Worm (Caenorhabditis elegans) whole organism, L3 larva: Measurements from ENCODE around the gene T22E5.6.

Experiments used
- ZK546.5 ChIP-seq: sonication (generic microtip); optimal IDR thresholded peaks from 2 replicates; lab custom pipeline; 2017; ENCODE audit warnings: missing biosample characterization, missing genetic modification characterization
- aly-2 ChIP-seq: fragments of 150-350 bp; optimal IDR thresholded peaks from 2 replicates; lab custom pipeline; 2014; ENCODE audit warnings: missing biosample characterization, missing genetic modification characterization
- ama-1 ChIP-seq: fragments of 150-350 bp; optimal IDR thresholded peaks from 2 replicates; lab custom pipeline; 2018
- ceh-28 ChIP-seq: fragments of 150-350 bp; optimal IDR thresholded peaks from 2 replicates; lab custom pipeline; 2014; ENCODE audit warnings: missing biosample characterization, missing genetic modification reagents, missing genetic modification characterization
- ceh-9 ChIP-seq: sonication (generic microtip); optimal IDR thresholded peaks from 2 replicates; lab custom pipeline; 2018; ENCODE audit warnings: missing biosample characterization, missing genetic modification characterization
- daf-12 ChIP-seq: fragments of 150-350 bp; optimal IDR thresholded peaks from 2 replicates; lab custom pipeline; 2014; ENCODE audit warnings: missing biosample characterization, missing genetic modification reagents, missing genetic modification characterization
- egl-5 ChIP-seq: fragments of 150-350 bp; optimal IDR thresholded peaks from 2 replicates; lab custom pipeline; 2017; ENCODE audit warnings: missing biosample characterization, missing genetic modification reagents, missing genetic modification characterization, inconsistent platforms
- elt-1 ChIP-seq: fragments of 150-350 bp; optimal IDR thresholded peaks from 2 replicates; lab custom pipeline; 2014; ENCODE audit warnings: missing biosample characterization, missing genetic modification characterization
- elt-2 ChIP-seq: sonication (generic microtip); optimal IDR thresholded peaks from 2 replicates; lab custom pipeline; 2016; ENCODE audit warnings: missing genetic modification reagents, mild to moderate bottlenecking, missing genetic modification characterization, missing compliant biosample characterization
- elt-3 ChIP-seq, 3 experiments: fragments of 150-350 bp in 1 of 3; sonication (generic microtip) in 2 of 3; optimal IDR thresholded peaks; 2 replicates in 2 of 3; 4 replicates in 1 of 3; lab custom pipeline; 2014 to 2017; ENCODE audit warnings: missing biosample characterization in 3 of 3, missing genetic modification characterization in 3 of 3
- eor-1 ChIP-seq, 2 experiments: fragments of 150-350 bp; optimal IDR thresholded peaks; 2 replicates each; lab custom pipeline; 2014 to 2018; ENCODE audit warnings: missing biosample characterization in 2 of 2, missing genetic modification characterization in 2 of 2
- fkh-2 ChIP-seq: fragments of 150-350 bp; optimal IDR thresholded peaks from 2 replicates; lab custom pipeline; 2014; ENCODE audit warnings: missing biosample characterization, missing genetic modification reagents, missing genetic modification characterization
- fos-1 ChIP-seq: fragments of 150-350 bp; optimal IDR thresholded peaks from 2 replicates; lab custom pipeline; 2014; ENCODE audit warnings: missing biosample characterization, missing genetic modification characterization
- hmg-11 ChIP-seq: sonication (generic microtip); optimal IDR thresholded peaks from 2 replicates; lab custom pipeline; 2016; ENCODE audit warnings: missing genetic modification characterization, missing compliant biosample characterization
- lin-15B ChIP-seq: fragments of 150-350 bp; optimal IDR thresholded peaks from 2 replicates; lab custom pipeline; 2014; ENCODE audit warnings: missing biosample characterization, missing genetic modification characterization
- lin-39 ChIP-seq: fragments of 150-350 bp; optimal IDR thresholded peaks from 2 replicates; lab custom pipeline; 2018; ENCODE audit warnings: missing biosample characterization, missing genetic modification reagents, missing genetic modification characterization
- lsy-12 ChIP-seq: sonication (generic microtip); optimal IDR thresholded peaks from 2 replicates; lab custom pipeline; 2016; ENCODE audit warnings: mild to moderate bottlenecking, missing genetic modification characterization, missing compliant biosample characterization
- mdl-1 ChIP-seq: fragments of 150-350 bp; optimal IDR thresholded peaks from 2 replicates; lab custom pipeline; 2014; ENCODE audit warnings: missing biosample characterization, missing genetic modification characterization
- mml-1 ChIP-seq: fragments of 150-350 bp; sonication (generic microtip); optimal IDR thresholded peaks from 3 replicates; lab custom pipeline; 2014; ENCODE audit warnings: missing biosample characterization, missing genetic modification characterization
- nfya-1 ChIP-seq: sonication (generic microtip); optimal IDR thresholded peaks from 2 replicates; lab custom pipeline; 2017; ENCODE audit warnings: missing genetic modification characterization, mild to moderate bottlenecking, missing compliant biosample characterization, antibody characterized with exemption, moderate library complexity; ENCODE audit not compliant: insufficient read depth
- nhr-12 ChIP-seq: fragments of 150-350 bp; optimal IDR thresholded peaks from 2 replicates; lab custom pipeline; 2014; ENCODE audit warnings: missing biosample characterization, missing genetic modification characterization
- nhr-23 ChIP-seq: fragments of 150-350 bp; optimal IDR thresholded peaks from 2 replicates; lab custom pipeline; 2014; ENCODE audit warnings: missing biosample characterization, missing genetic modification reagents, missing genetic modification characterization
- nhr-237 ChIP-seq: fragments of 150-350 bp; optimal IDR thresholded peaks from 2 replicates; lab custom pipeline; 2014; ENCODE audit warnings: missing biosample characterization, missing genetic modification characterization
- nhr-25 ChIP-seq: sonication (generic microtip); optimal IDR thresholded peaks from 2 replicates; lab custom pipeline; 2017; ENCODE audit warnings: missing biosample characterization, missing genetic modification characterization
- nhr-28 ChIP-seq: fragments of 150-350 bp; optimal IDR thresholded peaks from 2 replicates; lab custom pipeline; 2014; ENCODE audit warnings: missing biosample characterization, missing genetic modification characterization
- pqm-1 ChIP-seq: fragments of 150-350 bp; optimal IDR thresholded peaks from 2 replicates; lab custom pipeline; 2017; ENCODE audit warnings: missing biosample characterization, missing genetic modification characterization, inconsistent platforms
- skn-1 ChIP-seq: fragments of 150-350 bp; optimal IDR thresholded peaks from 2 replicates; lab custom pipeline; 2014; ENCODE audit warnings: missing biosample characterization, missing genetic modification characterization
- snpc-4 ChIP-seq: fragments of 150-350 bp; optimal IDR thresholded peaks from 2 replicates; lab custom pipeline; 2014; ENCODE audit warnings: missing biosample characterization, missing genetic modification characterization
- tbx-2 ChIP-seq: sonication (generic microtip); optimal IDR thresholded peaks from 2 replicates; lab custom pipeline; 2016; ENCODE audit warnings: mild to moderate bottlenecking, missing genetic modification characterization, missing compliant biosample characterization
- unc-39 ChIP-seq: sonication (generic microtip); optimal IDR thresholded peaks from 4 replicates; lab custom pipeline; 2017; ENCODE audit warnings: missing biosample characterization, missing genetic modification characterization
- unc-62 ChIP-seq: fragments of 150-350 bp; sonication (generic microtip); optimal IDR thresholded peaks from 4 replicates; lab custom pipeline; 2014; ENCODE audit warnings: missing biosample characterization, missing genetic modification reagents, missing genetic modification characterization
- zag-1 ChIP-seq: fragments of 150-350 bp; optimal IDR thresholded peaks from 2 replicates; lab custom pipeline; 2014; ENCODE audit warnings: missing biosample characterization, missing genetic modification characterization
- ztf-11 ChIP-seq: fragments of 150-350 bp; optimal IDR thresholded peaks from 2 replicates; lab custom pipeline; 2014; ENCODE audit warnings: missing biosample characterization, missing genetic modification characterization

The T22E5.6 gene

DNA sequence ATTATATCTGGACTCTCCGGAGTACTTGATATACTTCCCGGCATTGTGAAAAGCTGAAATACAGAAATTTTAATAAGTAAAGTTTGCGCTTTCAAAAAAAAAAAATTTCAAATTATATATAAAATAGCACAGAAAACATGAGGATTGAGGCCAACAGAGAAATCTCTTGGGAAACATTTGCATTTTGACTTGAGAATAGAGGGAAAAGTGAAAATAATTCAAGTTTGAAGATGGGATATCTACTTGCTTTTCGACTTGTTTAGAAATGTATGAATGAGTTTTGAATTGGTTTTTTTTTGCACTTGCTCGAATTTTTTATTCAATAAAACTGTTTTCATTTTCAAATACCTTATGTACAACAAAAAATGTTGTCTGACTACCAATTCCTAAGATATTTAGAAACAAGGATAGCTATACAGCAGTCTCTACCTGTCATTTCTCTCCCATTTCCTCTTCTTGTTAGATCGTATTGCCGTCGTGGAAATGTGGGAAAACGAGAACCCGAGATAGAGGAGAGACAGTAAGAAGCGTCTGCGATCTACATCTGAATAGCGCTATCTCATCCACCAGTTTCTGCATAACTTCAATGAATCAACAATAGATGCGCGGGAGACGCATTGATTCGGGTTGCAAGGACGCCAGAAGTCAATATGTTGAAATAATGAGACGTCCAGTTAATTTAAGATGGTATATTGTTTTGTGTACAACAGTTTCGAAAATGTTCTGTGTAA is at the start of gene T22E5.6:
Gene T22E5.6 (minus strand): TSS at position 51 of the 731 bp plus-strand sequence.
- TF ChIP-seq nhr-25 (peak; percentile 63), nhr-237 (tag; lab: Kevin White, UChicago) (no peak), nhr-23 (tag; lab: Kevin White, UChicago) (peak; percentile 43), elt-3 (tag; optimal IDR thresholded peaks at IDR 0.05; lab: Kevin White, UChicago) (peak in 1 of 3 experiments; percentile 48), nhr-28 (tag; lab: Kevin White, UChicago) (no peak)
- TF ChIP-seq, all 47 proteins: peak for 3

DNA sequence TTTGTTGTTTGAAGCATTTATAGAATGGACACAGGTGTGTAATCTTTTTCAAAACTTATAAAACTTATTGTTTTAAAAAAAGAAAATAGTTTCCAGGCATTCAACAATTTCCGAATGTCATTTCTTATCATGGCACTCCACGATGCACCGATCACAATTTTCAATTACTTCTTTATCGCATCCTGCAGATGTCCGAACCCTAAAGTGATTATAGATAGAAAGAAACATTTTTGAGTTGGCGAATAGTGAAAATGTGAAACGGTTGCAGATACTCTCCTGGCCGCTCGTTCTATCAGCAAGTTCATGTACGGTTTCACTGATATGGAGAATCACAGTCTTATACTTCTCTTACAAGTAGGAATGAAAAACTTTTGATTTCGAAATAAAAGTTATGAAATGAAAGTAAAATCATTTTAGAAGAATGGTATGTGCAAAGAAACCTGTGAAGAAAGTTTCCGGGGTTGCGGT is 46.8 kb upstream of the T22E5.6 start, which contains the start of gene C15B12.2:
Gene C15B12.2 (plus strand): TSS at position 418 of the 468 bp plus-strand sequence.
- TF ChIP-seq elt-2 (tag; lab: Kevin White, UChicago) (peak; percentile 82), ceh-28 (tag; lab: Kevin White, UChicago) (no peak)

DNA sequence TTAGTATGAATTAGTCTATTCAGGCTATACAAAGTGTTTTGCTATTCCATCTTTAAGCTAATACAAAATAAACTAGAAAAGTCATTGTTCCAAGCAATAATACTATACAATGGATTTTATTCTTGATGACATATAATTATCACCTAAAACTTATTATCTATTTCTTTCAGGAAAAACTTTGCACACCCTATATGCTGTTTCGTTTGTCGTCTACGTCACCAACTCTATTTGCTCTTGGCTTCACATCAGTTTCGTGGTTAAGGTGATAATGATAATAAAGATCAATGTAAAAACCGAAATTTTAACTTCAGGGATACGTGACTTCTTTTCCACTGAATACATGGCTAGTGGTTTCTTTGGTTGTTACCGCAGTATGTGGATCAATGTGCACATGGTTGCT is 46.3 kb upstream of the T22E5.6 start:
- TF ChIP-seq mml-1 (tag; lab: Kevin White, UChicago) = no peak
- TF ChIP-seq mdl-1 (tag; lab: Kevin White, UChicago) = no peak
- TF ChIP-seq elt-2 (tag; lab: Kevin White, UChicago) = peak; percentile 29
- TF ChIP-seq pqm-1 (tag; lab: Kevin White, UChicago) = peak; percentile 33
- no peak for TF ChIP-seq unc-39 (tag; lab: Kevin White, UChicago)
- TF ChIP-seq eor-1 (tag; optimal IDR thresholded peaks at IDR 0.05; lab: Kevin White, UChicago) = no peak

- TF ChIP-seq fos-1 (tag; lab: Kevin White, UChicago) (no peak), nhr-237 (tag; lab: Kevin White, UChicago) (no peak), ama-1 (lab: Kevin White, UChicago) (no peak), elt-2 (tag; lab: Kevin White, UChicago) (no peak), ZK546.5 (tag; lab: Kevin White, UChicago) (no peak), eor-1 (tag; optimal IDR thresholded peaks at IDR 0.05; lab: Kevin White, UChicago) (no peak), lin-39 (tag; lab: Kevin White, UChicago) (no peak), ceh-9 (tag; lab: Kevin White, UChicago) (no peak), pqm-1 (tag; lab: Kevin White, UChicago) (no peak), nhr-28 (tag; lab: Kevin White, UChicago) (no peak), unc-62 (no peak), hmg-11 (tag; lab: Kevin White, UChicago) (no peak), tbx-2 (tag; lab: Kevin White, UChicago) (no peak), ceh-28 (tag; lab: Kevin White, UChicago) (no peak), aly-2 (no peak), fkh-2 (tag; lab: Kevin White, UChicago) (no peak), egl-5 (tag; lab: Kevin White, UChicago) (no peak), nhr-25 (no peak), unc-39 (tag; lab: Kevin White, UChicago) (no peak), elt-1 (tag; lab: Kevin White, UChicago) (no peak)
Observed at ce11 chrX:6461729-6462128, 45.5 kb upstream of the T22E5.6 start, which contains the start of gene K04E7.1. K04E7.1 (plus strand) TSS chrX:6462029.

DNA sequence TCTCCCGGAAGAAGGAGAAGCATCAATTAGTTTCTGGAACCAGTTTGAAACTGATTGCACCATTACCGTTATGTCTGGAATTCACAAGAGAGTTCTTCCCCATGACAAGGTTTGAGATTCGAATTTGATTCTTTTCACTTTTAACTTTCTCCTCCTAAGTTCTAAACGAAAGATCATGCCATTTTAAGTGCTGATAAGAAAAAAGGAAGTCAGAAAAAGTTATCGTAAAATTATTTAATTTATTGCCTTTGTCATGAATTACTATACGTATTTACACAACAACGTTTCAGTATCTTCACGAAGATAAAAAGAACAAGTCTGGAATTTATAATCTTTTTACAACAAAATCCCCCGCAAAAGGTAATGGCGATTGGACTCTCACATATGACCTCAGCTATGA is 43.9 kb upstream of the T22E5.6 start:
- no peak for TF ChIP-seq nhr-12 (tag; lab: Kevin White, UChicago)
- TF ChIP-seq ama-1 (lab: Kevin White, UChicago) = no peak
- TF ChIP-seq elt-2 (tag; lab: Kevin White, UChicago) = peak; percentile 53
- TF ChIP-seq lin-15B = no peak
- no peak for TF ChIP-seq zag-1 (tag; lab: Kevin White, UChicago)
- no peak for TF ChIP-seq lin-39 (tag; lab: Kevin White, UChicago)
- no peak for TF ChIP-seq lsy-12 (tag; lab: Kevin White, UChicago)
- TF ChIP-seq skn-1 (tag; lab: Kevin White, UChicago) = no peak
- TF ChIP-seq pqm-1 (tag; lab: Kevin White, UChicago) = peak; percentile 70

DNA sequence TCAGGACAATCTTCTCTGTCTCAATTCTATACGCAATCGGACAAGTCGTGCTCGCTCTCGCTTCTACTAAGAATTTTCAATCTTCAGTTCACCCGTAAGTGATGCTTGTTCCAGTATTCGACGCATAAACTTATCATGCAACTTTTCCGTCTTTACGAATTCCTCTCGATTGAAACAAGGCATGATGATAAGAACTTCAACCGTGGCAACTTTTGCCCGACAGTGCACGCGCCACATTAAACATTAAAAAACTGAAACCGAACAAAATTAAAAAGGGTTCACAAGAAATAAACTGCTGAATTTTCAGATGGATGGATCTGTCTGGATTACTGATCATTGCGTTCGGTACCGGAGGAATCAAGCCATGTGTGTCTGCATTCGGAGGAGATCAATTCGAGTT is 42.3 kb upstream of the T22E5.6 start:
- TF ChIP-seq nhr-28 (tag; lab: Kevin White, UChicago) = no peak
- no peak for TF ChIP-seq elt-2 (tag; lab: Kevin White, UChicago)
- TF ChIP-seq pqm-1 (tag; lab: Kevin White, UChicago) = no peak
- TF ChIP-seq ztf-11 (tag; lab: Kevin White, UChicago) = no peak
- TF ChIP-seq elt-3 (tag; optimal IDR thresholded peaks at IDR 0.05; lab: Kevin White, UChicago) = no peak
- no peak for TF ChIP-seq lsy-12 (tag; lab: Kevin White, UChicago)
- no peak for TF ChIP-seq nfya-1 (tag; lab: Kevin White, UChicago)
- TF ChIP-seq mdl-1 (tag; lab: Kevin White, UChicago) = no peak
- TF ChIP-seq daf-12 (tag; lab: Kevin White, UChicago) = no peak
- no peak for TF ChIP-seq unc-62
- no peak for TF ChIP-seq snpc-4 (tag; lab: Kevin White, UChicago)
- TF ChIP-seq ceh-9 (tag; lab: Kevin White, UChicago) = no peak
- no peak for TF ChIP-seq elt-1 (tag; lab: Kevin White, UChicago)
- no peak for TF ChIP-seq nhr-237 (tag; lab: Kevin White, UChicago)
- no peak for TF ChIP-seq fkh-2 (tag; lab: Kevin White, UChicago)
